Fruit fly (Drosophila melanogaster) whole organism, prepupa: ENCODE results near the gene CG17612.

Source experiments
- Blimp-1 ChIP-seq: fragments of 200-800 bp; sonication (Bioruptor generic); optimal IDR thresholded peaks from 3 replicates; lab custom pipeline; 2017; ENCODE audit warnings: missing biosample characterization, missing genetic modification characterization, mild to moderate bottlenecking, moderate library complexity, missing genetic modification reagents
- CG10669 ChIP-seq: fragments of 200-800 bp; sonication (Bioruptor generic); optimal IDR thresholded peaks from 3 replicates; lab custom pipeline; 2018; ENCODE audit warnings: missing biosample characterization, mild to moderate bottlenecking, missing genetic modification characterization, moderate library complexity
- CG11294 ChIP-seq: fragments of 200-800 bp; sonication (Bioruptor generic); IDR thresholded peaks from 2 replicates; pipeline ENCODE4 v1.3.6; 2022; ENCODE audit warnings: missing biosample characterization, missing genetic modification characterization
- CG11762 ChIP-seq: fragments of 200-800 bp; sonication (Bioruptor generic); optimal IDR thresholded peaks from 3 replicates; lab custom pipeline; 2016; ENCODE audit warnings: missing biosample characterization, missing genetic modification characterization; ENCODE audit not compliant: insufficient read depth
- CG11902 ChIP-seq: fragments of 200-800 bp; sonication (Bioruptor generic); optimal IDR thresholded peaks from 3 replicates; lab custom pipeline; 2016; ENCODE audit warnings: missing biosample characterization, missing genetic modification characterization
- CG15336 ChIP-seq: fragments of 200-800 bp; sonication (Bioruptor generic); IDR thresholded peaks from 2 replicates; pipeline ENCODE4 v1.3.6; 2022; ENCODE audit warnings: missing biosample characterization, missing genetic modification characterization
- CG1621 ChIP-seq: fragments of 200-800 bp; sonication (Bioruptor generic); optimal IDR thresholded peaks from 3 replicates; lab custom pipeline; 2018; ENCODE audit warnings: missing biosample characterization, mild to moderate bottlenecking, missing genetic modification characterization
- CG16779 ChIP-seq: fragments of 200-800 bp; sonication (Bioruptor generic); optimal IDR thresholded peaks from 3 replicates; lab custom pipeline; 2017; ENCODE audit warnings: missing biosample characterization, mild to moderate bottlenecking, missing genetic modification characterization
- CG32006 ChIP-seq: fragments of 200-800 bp; sonication (Bioruptor generic); optimal IDR thresholded peaks from 3 replicates; lab custom pipeline; 2017; ENCODE audit warnings: missing biosample characterization, mild to moderate bottlenecking, missing genetic modification characterization
- CG34406 ChIP-seq: fragments of 200-800 bp; sonication (Bioruptor generic); optimal IDR thresholded peaks from 3 replicates; lab custom pipeline; 2016; ENCODE audit warnings: missing biosample characterization, missing genetic modification characterization
- CG3919 ChIP-seq: fragments of 200-800 bp; sonication (Bioruptor generic); optimal IDR thresholded peaks from 3 replicates; lab custom pipeline; 2016; ENCODE audit warnings: missing biosample characterization, missing genetic modification characterization
- CG4318 ChIP-seq: fragments of 200-800 bp; sonication (Bioruptor generic); optimal IDR thresholded peaks from 3 replicates; lab custom pipeline; 2017; ENCODE audit warnings: missing biosample characterization, mild to moderate bottlenecking, missing genetic modification characterization
- CG6163 ChIP-seq: fragments of 200-800 bp; sonication (Bioruptor generic); IDR thresholded peaks from 3 replicates; pipeline ENCODE4 v1.3.6; 2022; ENCODE audit warnings: missing biosample characterization, missing genetic modification characterization
- CG6276 ChIP-seq: fragments of 200-800 bp; sonication (Bioruptor generic); optimal IDR thresholded peaks from 2 replicates; lab custom pipeline; 2017; ENCODE audit warnings: missing biosample characterization, mild to moderate bottlenecking, missing genetic modification characterization
- CG6792 ChIP-seq: fragments of 200-800 bp; sonication (Bioruptor generic); optimal IDR thresholded peaks from 3 replicates; lab custom pipeline; 2016; ENCODE audit warnings: missing biosample characterization, missing genetic modification characterization
- CG6808 ChIP-seq: fragments of 200-800 bp; sonication (Bioruptor generic); optimal IDR thresholded peaks from 3 replicates; lab custom pipeline; 2017; ENCODE audit warnings: missing biosample characterization, missing genetic modification characterization, mild to moderate bottlenecking, moderate library complexity, missing genetic modification reagents
- CG8119 ChIP-seq: fragments of 200-800 bp; sonication (Bioruptor generic); IDR thresholded peaks from 3 replicates; pipeline ENCODE4 v1.3.6; 2022; ENCODE audit warnings: missing biosample characterization, missing genetic modification characterization
- CG8319 ChIP-seq: fragments of 200-800 bp; sonication (Bioruptor generic); optimal IDR thresholded peaks from 3 replicates; lab custom pipeline; 2016; ENCODE audit warnings: missing biosample characterization, missing genetic modification characterization
- CG8632 ChIP-seq: fragments of 200-800 bp; sonication (Bioruptor generic); optimal IDR thresholded peaks from 3 replicates; lab custom pipeline; 2016; ENCODE audit warnings: missing biosample characterization, missing genetic modification characterization
- Eip75B ChIP-seq: fragments of 200-800 bp; sonication (Bioruptor generic); optimal IDR thresholded peaks from 3 replicates; lab custom pipeline; 2016; ENCODE audit warnings: missing biosample characterization, missing genetic modification characterization
- Eip78C ChIP-seq: fragments of 200-800 bp; sonication (Bioruptor generic); peaks from one replicate; lab custom pipeline; 2016; ENCODE audit warnings: missing biosample characterization, missing genetic modification characterization
- Eip93F ChIP-seq: fragments of 200-800 bp; sonication (Bioruptor generic); optimal IDR thresholded peaks from 2 replicates; lab custom pipeline; 2016; ENCODE audit warnings: missing biosample characterization, mild to moderate bottlenecking, missing genetic modification characterization
- Gug ChIP-seq: fragments of 200-800 bp; sonication (Bioruptor generic); IDR thresholded peaks from 2 replicates; pipeline ENCODE4 v1.3.6; 2022; ENCODE audit warnings: missing biosample characterization, missing genetic modification characterization
- Hr38 ChIP-seq: sonication (Bioruptor generic); optimal IDR thresholded peaks from 2 replicates; lab custom pipeline; 2016; ENCODE audit warnings: missing biosample characterization, missing genetic modification characterization
- Hr39 ChIP-seq: fragments of 200-800 bp; sonication (Bioruptor generic); optimal IDR thresholded peaks from 2 replicates; lab custom pipeline; 2016; ENCODE audit warnings: missing biosample characterization, missing genetic modification characterization
- Hr4 ChIP-seq: fragments of 200-800 bp; sonication (Bioruptor generic); optimal IDR thresholded peaks from 3 replicates; lab custom pipeline; 2016; ENCODE audit warnings: missing biosample characterization, missing genetic modification characterization
- Lpt ChIP-seq: fragments of 200-800 bp; sonication (Bioruptor generic); optimal IDR thresholded peaks from 3 replicates; lab custom pipeline; 2016; ENCODE audit warnings: missing biosample characterization, missing genetic modification characterization
- Met ChIP-seq: fragments of 200-800 bp; sonication (Bioruptor generic); optimal IDR thresholded peaks from 3 replicates; lab custom pipeline; 2016; ENCODE audit warnings: missing biosample characterization, missing genetic modification characterization
- Sox102F ChIP-seq: fragments of 200-800 bp; sonication (Bioruptor generic); optimal IDR thresholded peaks from 2 replicates; lab custom pipeline; 2016; ENCODE audit warnings: missing biosample characterization, mild to moderate bottlenecking, missing genetic modification characterization
- Sox14 ChIP-seq: fragments of 200-800 bp; sonication (Bioruptor generic); optimal IDR thresholded peaks from 3 replicates; lab custom pipeline; 2016; ENCODE audit warnings: missing biosample characterization, missing genetic modification characterization
- achi ChIP-seq: fragments of 200-800 bp; sonication (Bioruptor generic); optimal IDR thresholded peaks from 3 replicates; lab custom pipeline; 2016; ENCODE audit warnings: missing biosample characterization, missing genetic modification characterization
- acj6 ChIP-seq: fragments of 200-800 bp; sonication (Bioruptor generic); optimal IDR thresholded peaks from 3 replicates; lab custom pipeline; 2016; ENCODE audit warnings: missing biosample characterization, missing genetic modification characterization
- cyc ChIP-seq: fragments of 200-800 bp; sonication (Bioruptor generic); optimal IDR thresholded peaks from 3 replicates; lab custom pipeline; 2016; ENCODE audit warnings: missing biosample characterization, missing genetic modification characterization
- dac ChIP-seq: fragments of 200-800 bp; sonication (Bioruptor generic); optimal IDR thresholded peaks from 2 replicates; lab custom pipeline; 2017; ENCODE audit warnings: missing biosample characterization, mild to moderate bottlenecking, missing genetic modification characterization
- dsx ChIP-seq: fragments of 200-800 bp; optimal IDR thresholded peaks from 3 replicates; lab custom pipeline; 2019; ENCODE audit warnings: missing biosample characterization, mild to moderate bottlenecking, missing genetic modification characterization, moderate library complexity; ENCODE audit not compliant: poor library complexity, severe bottlenecking
- eg ChIP-seq: fragments of 200-800 bp; sonication (Bioruptor generic); IDR thresholded peaks from 3 replicates; pipeline ENCODE4 v1.3.6; 2022; ENCODE audit warnings: missing biosample characterization, missing genetic modification characterization
- esn ChIP-seq: fragments of 200-800 bp; sonication (Bioruptor generic); optimal IDR thresholded peaks from 2 replicates; lab custom pipeline; 2016; ENCODE audit warnings: missing biosample characterization, mild to moderate bottlenecking, missing genetic modification characterization, moderate library complexity
- fd59A ChIP-seq: fragments of 200-800 bp; sonication (Bioruptor generic); optimal IDR thresholded peaks from 2 replicates; lab custom pipeline; 2017; ENCODE audit warnings: missing biosample characterization, mild to moderate bottlenecking, missing genetic modification characterization, missing genetic modification reagents
- fkh ChIP-seq: fragments of 200-800 bp; sonication (Bioruptor generic); optimal IDR thresholded peaks from 3 replicates; lab custom pipeline; 2017; ENCODE audit warnings: missing biosample characterization, mild to moderate bottlenecking, missing genetic modification characterization, moderate library complexity
- lz ChIP-seq: fragments of 200-800 bp; sonication (Bioruptor generic); optimal IDR thresholded peaks from 3 replicates; lab custom pipeline; 2016; ENCODE audit warnings: missing biosample characterization, missing genetic modification characterization
- pdm3 ChIP-seq: fragments of 200-800 bp; sonication (Bioruptor generic); optimal IDR thresholded peaks from 3 replicates; lab custom pipeline; 2016; ENCODE audit warnings: missing biosample characterization, missing genetic modification characterization
- spab ChIP-seq: fragments of 200-800 bp; sonication (Bioruptor generic); optimal IDR thresholded peaks from 2 replicates; lab custom pipeline; 2017; ENCODE audit warnings: missing biosample characterization, mild to moderate bottlenecking, missing genetic modification characterization, missing genetic modification reagents
- svp ChIP-seq: fragments of 200-800 bp; sonication (Bioruptor generic); peaks from one replicate; lab custom pipeline; 2016; ENCODE audit warnings: missing biosample characterization, missing genetic modification characterization
- vri ChIP-seq: fragments of 200-800 bp; sonication (Bioruptor generic); optimal IDR thresholded peaks from 3 replicates; lab custom pipeline; 2016; ENCODE audit warnings: missing biosample characterization, mild to moderate bottlenecking, missing genetic modification characterization

The CG17612 gene

DNA sequence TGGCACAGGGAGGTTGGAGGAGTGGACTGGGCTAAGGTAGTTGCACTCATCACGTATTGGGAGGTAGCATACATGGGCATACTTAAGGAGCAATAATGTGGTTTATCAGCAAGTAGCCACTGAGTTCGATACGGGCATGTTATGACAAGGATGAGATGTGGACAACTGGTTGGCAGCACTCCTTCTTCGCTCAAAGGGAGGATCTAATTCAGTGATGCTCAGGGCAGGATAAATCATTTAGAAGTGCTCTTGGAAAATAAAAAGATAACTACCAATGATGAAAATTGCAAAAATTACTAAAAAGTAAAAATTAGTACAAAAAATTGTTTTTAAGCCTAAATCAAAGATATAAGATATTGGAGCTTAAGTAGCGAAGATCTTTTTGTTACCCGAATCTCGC, 21.7 kb downstream of the CG17612 start (continued):
- no peak for TF ChIP-seq acj6 (GFP tag; lab: Kevin White, UChicago)
- no peak for TF ChIP-seq CG8319 (GFP tag; lab: Kevin White, UChicago)
- TF ChIP-seq fkh (GFP tag; lab: Kevin White, UChicago): no peak
- no peak for TF ChIP-seq CG1621
- TF ChIP-seq eg: no peak
- no peak for TF ChIP-seq Eip93F (GFP tag; lab: Kevin White, UChicago)
- TF ChIP-seq dsx (GFP tag; lab: Kevin White, UChicago): no peak
- TF ChIP-seq Met (GFP tag; lab: Kevin White, UChicago): no peak
- no peak for TF ChIP-seq svp (GFP tag; lab: Kevin White, UChicago)
- no peak for TF ChIP-seq CG6792
- no peak for TF ChIP-seq lz (GFP tag; lab: Kevin White, UChicago)
- TF ChIP-seq Sox14 (GFP tag; lab: Kevin White, UChicago): peak; percentile 30
- TF ChIP-seq spab: no peak
- no peak for TF ChIP-seq Hr38 (GFP tag; lab: Kevin White, UChicago)
- no peak for TF ChIP-seq CG11294 (GFP tag; lab: Robert Waterston, UW)
- no peak for TF ChIP-seq CG6276 (GFP tag; lab: Kevin White, UChicago)
- no peak for TF ChIP-seq Gug (GFP tag; lab: Robert Waterston, UW)
- TF ChIP-seq Hr4 (GFP tag; lab: Kevin White, UChicago): no peak
- TF ChIP-seq Sox102F (GFP tag; lab: Kevin White, UChicago): no peak

- TF ChIP-seq CG16779 (tag; lab: Kevin White, UChicago) (peak; percentile 24), Hr38 (GFP tag; lab: Kevin White, UChicago) (no peak), Sox14 (GFP tag; lab: Kevin White, UChicago) (peak; percentile 22), esn (no peak), cyc (no peak), Lpt (GFP tag; lab: Kevin White, UChicago) (peak; percentile 18), Blimp-1 (GFP tag; lab: Kevin White, UChicago) (no peak), pdm3 (GFP tag; lab: Kevin White, UChicago) (peak; percentile 13), dac (GFP tag; lab: Kevin White, UChicago) (no peak), CG6276 (GFP tag; lab: Kevin White, UChicago) (peak; percentile 51), Hr39 (no peak), CG32006 (GFP tag; lab: Kevin White, UChicago) (peak; percentile 58), achi (GFP tag; lab: Kevin White, UChicago) (peak; percentile 29), CG10669 (GFP tag; lab: Kevin White, UChicago) (no peak), CG8119 (GFP tag; lab: Robert Waterston, UW) (peak; percentile 76), Eip75B (GFP tag; lab: Kevin White, UChicago) (peak; percentile 29), fd59A (GFP tag; lab: Kevin White, UChicago) (no peak), CG1621 (no peak), CG6163 (GFP tag; lab: Robert Waterston, UW) (peak; percentile 65; the same call in 2 of the 3 replicates), eg (peak; percentile 74), CG15336 (GFP tag; lab: Robert Waterston, UW) (peak; percentile 78), Eip78C (peak; percentile 77), lz (GFP tag; lab: Kevin White, UChicago) (no peak), Hr4 (GFP tag; lab: Kevin White, UChicago) (peak; percentile 32), Gug (GFP tag; lab: Robert Waterston, UW) (peak; percentile 64), acj6 (GFP tag; lab: Kevin White, UChicago) (peak; percentile 2), CG3919 (GFP tag; lab: Kevin White, UChicago) (peak; percentile 18)
Measured at dm6 chr2L:4359156-4359555, 23.4 kb downstream of the CG17612 start.

- TF ChIP-seq eg: no peak
- no peak for TF ChIP-seq Hr39
- no peak for TF ChIP-seq spab
- no peak for TF ChIP-seq CG15336 (GFP tag; lab: Robert Waterston, UW)
- TF ChIP-seq CG10669 (GFP tag; lab: Kevin White, UChicago): no peak
- TF ChIP-seq CG6792: no peak
- no peak for TF ChIP-seq vri (GFP tag; lab: Kevin White, UChicago)
- no peak for TF ChIP-seq CG4318 (GFP tag; lab: Kevin White, UChicago)
- no peak for TF ChIP-seq Lpt (GFP tag; lab: Kevin White, UChicago)
- TF ChIP-seq CG11902 (GFP tag; lab: Kevin White, UChicago): no peak
- no peak for TF ChIP-seq Sox14 (GFP tag; lab: Kevin White, UChicago)
- TF ChIP-seq CG34406 (GFP tag; lab: Kevin White, UChicago): no peak
- TF ChIP-seq CG8632 (GFP tag; lab: Kevin White, UChicago): no peak
- TF ChIP-seq CG11762 (GFP tag; lab: Kevin White, UChicago): no peak
- TF ChIP-seq dsx (GFP tag; lab: Kevin White, UChicago): no peak
- no peak for TF ChIP-seq CG6163 (GFP tag; lab: Robert Waterston, UW)
- no peak for TF ChIP-seq lz (GFP tag; lab: Kevin White, UChicago)
- no peak for TF ChIP-seq Eip78C
- TF ChIP-seq CG6808 (GFP tag; lab: Kevin White, UChicago): no peak
- TF ChIP-seq, all 60 proteins: peak for 0
Measured at dm6 chr2L:4355066-4355465, 27.5 kb downstream of the CG17612 start.
